Fruit fly (Drosophila melanogaster): ENCODE data around the gene OtopLa.

Gene OtopLa

dm6 chrX:5689417-5690215, 41.3 kb upstream of the OtopLa start, which contains the start of the genes PGAP1 and cv (continued):
- TF ChIP-seq CG10959 (GFP tag; IDR thresholded peaks at IDR 0.05) (no peak), HmgD (GFP tag; optimal IDR thresholded peaks at IDR 0.05) (no peak), bab2 (GFP tag; optimal IDR thresholded peaks at IDR 0.05) (no peak), CG16863 (GFP tag; optimal IDR thresholded peaks at IDR 0.05) (peak; percentile 99), CG18262 (tag; optimal IDR thresholded peaks at IDR 0.05) (peak; percentile 47), Trl (optimal IDR thresholded peaks at IDR 0.05) (no peak), Trl (GFP tag; optimal IDR thresholded peaks at IDR 0.05) (peak; percentile 19), kni (GFP tag; optimal IDR thresholded peaks at IDR 0.05) (peak; percentile 85), Opbp (GFP tag; IDR thresholded peaks at IDR 0.05; ENCODE audit: partially characterized antibody) (peak; percentile 78; the same call in 2 of the 3 replicates), Blimp-1 (GFP tag; optimal IDR thresholded peaks at IDR 0.05) (no peak), CG12104 (GFP tag; optimal IDR thresholded peaks at IDR 0.05) (no peak), CG17612 (GFP tag; IDR thresholded peaks at IDR 0.05) (no peak), CG17361 (GFP tag; IDR thresholded peaks at IDR 0.05) (peak; percentile 73; the same call in 2 of the 3 replicates), knrl (GFP tag; IDR thresholded peaks at IDR 0.05; ENCODE audit: partially characterized antibody) (peak; percentile 74; the same call in 2 of the 3 replicates), yki (optimal IDR thresholded peaks at IDR 0.05) (no peak), wek (GFP tag; optimal IDR thresholded peaks at IDR 0.05) (no peak), gsb-n (tag; optimal IDR thresholded peaks at IDR 0.05) (no peak), CG31365 (tag; optimal IDR thresholded peaks at IDR 0.05) (no peak), gro (GFP tag; optimal IDR thresholded peaks at IDR 0.05) (no peak), hbn (GFP tag; IDR thresholded peaks at IDR 0.05; ENCODE audit: partially characterized antibody) (peak; percentile 64), CG3281 (GFP tag; optimal IDR thresholded peaks at IDR 0.05) (no peak), btn (GFP tag; optimal IDR thresholded peaks at IDR 0.05) (no peak), Scr (GFP tag; IDR thresholded peaks at IDR 0.05; ENCODE audit: partially characterized antibody) (peak; percentile 79), zen (tag; optimal IDR thresholded peaks at IDR 0.05) (no peak), CG14050 (GFP tag; IDR thresholded peaks at IDR 0.05) (no peak), CG9876 (GFP tag; optimal IDR thresholded peaks at IDR 0.05) (no peak), CG3726 (GFP tag; IDR thresholded peaks at IDR 0.05) (no peak), MTF-1 (GFP tag; optimal IDR thresholded peaks at IDR 0.05; ENCODE audit: borderline replicate concordance) (no peak), br (optimal IDR thresholded peaks at IDR 0.05) (no peak), CG13894 (tag; optimal IDR thresholded peaks at IDR 0.05) (peak; percentile 89), CG2202 (tag; optimal IDR thresholded peaks at IDR 0.05) (no peak), CG18619 (GFP tag; optimal IDR thresholded peaks at IDR 0.05) (no peak), hth (optimal IDR thresholded peaks at IDR 0.05) (no peak), CG9215 (GFP tag; IDR thresholded peaks at IDR 0.05) (no peak), h (optimal IDR thresholded peaks at IDR 0.05) (no peak), CG17912 (GFP tag; optimal IDR thresholded peaks at IDR 0.05) (no peak), B-H2 (GFP tag; optimal IDR thresholded peaks at IDR 0.05) (no peak), prd (optimal IDR thresholded peaks at IDR 0.05) (no peak), prd (GFP tag; IDR thresholded peaks at IDR 0.05) (no peak), ranshi (GFP tag; IDR thresholded peaks at IDR 0.05) (no peak), CG7987 (GFP tag; optimal IDR thresholded peaks at IDR 0.05) (no peak), CG4424 (GFP tag; optimal IDR thresholded peaks at IDR 0.05) (no peak), CG6813 (GFP tag; optimal IDR thresholded peaks at IDR 0.05) (no peak), cwo (GFP tag; optimal IDR thresholded peaks at IDR 0.05) (no peak), bsh (GFP tag; optimal IDR thresholded peaks at IDR 0.05) (peak in 1 of 2 experiments; percentile 0), Jarid2 (GFP tag; optimal IDR thresholded peaks at IDR 0.05) (no peak), Ets97D (GFP tag; optimal IDR thresholded peaks at IDR 0.05) (no peak), sc (optimal IDR thresholded peaks at IDR 0.05) (no peak), sc (GFP tag; optimal IDR thresholded peaks at IDR 0.05) (no peak), row (GFP tag; IDR thresholded peaks at IDR 0.05) (peak; percentile 75), Atf-2 (GFP tag; optimal IDR thresholded peaks at IDR 0.05) (peak; percentile 18)
